Worm (Caenorhabditis elegans): ENCODE measurements around the gene fipr-20.

- TF ChIP-seq pha-2 (tag; optimal IDR thresholded peaks at IDR 0.05) (no peak), hlh-15 (tag; optimal IDR thresholded peaks at IDR 0.05) (no peak), pha-4 (tag; optimal IDR thresholded peaks at IDR 0.05) (no peak), nhr-11 (tag; optimal IDR thresholded peaks at IDR 0.05) (no peak), fkh-10 (GFP tag; optimal IDR thresholded peaks at IDR 0.05) (no peak), ceh-24 (tag; optimal IDR thresholded peaks at IDR 0.05) (no peak)
Observed at ce11 chrIII:7453653-7454124, 8.5 kb downstream of the fipr-20 start, which contains the start of gene alh-12.
